Worm (Caenorhabditis elegans) whole organism, late embryonic: ENCODE data around the gene B0310.2.

Experiments used
- K02D7.2 ChIP-seq: sonication (generic microtip); optimal IDR thresholded peaks from 2 replicates; lab custom pipeline; 2017; ENCODE audit warnings: mild to moderate bottlenecking, missing genetic modification characterization, missing compliant biosample characterization
- dmd-4 ChIP-seq: sonication (generic microtip); optimal IDR thresholded peaks from 2 replicates; lab custom pipeline; 2016; ENCODE audit warnings: borderline replicate concordance, missing genetic modification characterization, missing compliant biosample characterization

DNA sequence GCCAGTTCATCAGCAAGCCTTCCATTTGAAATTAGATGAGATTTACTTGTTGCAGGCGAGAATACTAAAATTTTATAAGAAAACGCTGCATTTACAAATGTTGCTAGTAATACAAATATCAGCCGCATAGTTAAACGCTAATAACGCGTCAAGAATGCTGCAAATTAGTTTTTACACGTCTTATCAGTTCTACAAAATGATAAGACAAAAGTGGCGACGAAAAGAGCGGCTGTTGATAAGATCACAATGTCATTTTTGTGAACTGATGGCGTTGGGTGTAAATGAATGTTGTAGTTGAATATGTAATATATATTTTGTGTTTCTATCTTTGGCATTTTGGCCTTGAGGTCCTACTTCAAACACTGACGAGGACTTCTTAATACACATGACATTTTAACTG, 23.3 kb upstream of the B0310.2 start, which contains the start of gene ugt-46:
- no peak for TF ChIP-seq K02D7.2
- no peak for TF ChIP-seq dmd-4
